Worm (Caenorhabditis elegans) whole organism, L1 larva: ENCODE measurements around the gene T05A7.3.

ENCODE experiments used
- ama-1 ChIP-seq: fragments of 150-350 bp; optimal IDR thresholded peaks from 2 replicates; lab custom pipeline; 2014
- ceh-90 ChIP-seq: sonication (generic microtip); optimal IDR thresholded peaks from 2 replicates; lab custom pipeline; 2016; ENCODE audit warnings: missing genetic modification characterization, missing compliant biosample characterization
- efl-3 ChIP-seq: fragments of 200-800 bp; sonication (Bioruptor generic); optimal IDR thresholded peaks from 2 replicates; lab custom pipeline; 2018; ENCODE audit warnings: mild to moderate bottlenecking, missing genetic modification characterization, missing compliant biosample characterization
- elt-3 ChIP-seq, 6 experiments: fragments of 150-350 bp in 1 of 6; sonication (generic microtip); optimal IDR thresholded peaks; 2 replicates each; lab custom pipeline; 2017 to 2018; ENCODE audit warnings: missing biosample characterization in 6 of 6, missing genetic modification characterization in 6 of 6, inconsistent platforms in 1 of 6
- fkh-4 ChIP-seq: sonication (generic microtip); optimal IDR thresholded peaks from 2 replicates; lab custom pipeline; 2016; ENCODE audit warnings: missing compliant biosample characterization, missing genetic modification characterization, borderline replicate concordance
- grh-1 ChIP-seq: fragments of 200-800 bp; sonication (Bioruptor generic); IDR thresholded peaks from 2 replicates; pipeline ENCODE4 v1.3.6; 2022; ENCODE audit warnings: missing genetic modification reagents, missing genetic modification characterization, missing compliant biosample characterization
- unc-86 ChIP-seq: sonication (generic microtip); optimal IDR thresholded peaks from 2 replicates; lab custom pipeline; 2016; ENCODE audit warnings: missing genetic modification characterization, missing compliant biosample characterization
- zag-1 ChIP-seq: fragments of 150-350 bp; optimal IDR thresholded peaks from 2 replicates; lab custom pipeline; 2014; ENCODE audit warnings: missing biosample characterization, missing genetic modification characterization

DNA sequence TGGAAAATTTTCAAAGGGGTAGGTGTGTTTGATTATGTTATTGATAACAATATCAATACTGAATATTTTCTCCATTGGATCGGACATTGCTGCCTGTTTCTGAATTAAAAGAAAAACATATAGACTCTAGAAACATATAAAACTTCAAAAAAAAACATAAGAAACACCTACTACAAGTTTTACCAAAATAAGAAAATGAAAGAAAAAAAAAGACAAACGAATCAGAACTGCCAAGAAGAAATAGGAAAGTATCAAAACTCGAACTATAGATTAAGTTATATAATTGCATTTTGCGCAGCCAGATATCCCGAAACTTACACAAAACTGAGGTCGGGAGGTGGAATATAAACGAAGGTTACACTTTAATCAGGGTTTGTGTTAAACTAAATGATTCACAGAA lies 10.2 kb upstream of the T05A7.3 start, which contains the start of gene T05A7.11:
- no peak for TF ChIP-seq grh-1 (GFP tag; lab: Robert Waterston, UW)
- no peak for TF ChIP-seq fkh-4 (tag; lab: Kevin White, UChicago)
- TF ChIP-seq efl-3 (GFP tag; lab: Kevin White, UChicago), result no peak
- TF ChIP-seq zag-1 (tag; lab: Kevin White, UChicago), result no peak
- no peak for TF ChIP-seq ama-1
- no peak for TF ChIP-seq ceh-90
- no peak for TF ChIP-seq unc-86 (tag; lab: Kevin White, UChicago)
- no peak for TF ChIP-seq elt-3 (tag; optimal IDR thresholded peaks at IDR 0.05; lab: Kevin White, UChicago)
